Fruit fly (Drosophila melanogaster): ENCODE results near the gene CG11537.
A peak's percentile ranks its signal among the peaks of the same experiment; 100 is the strongest.

CG11537 gene

DNA sequence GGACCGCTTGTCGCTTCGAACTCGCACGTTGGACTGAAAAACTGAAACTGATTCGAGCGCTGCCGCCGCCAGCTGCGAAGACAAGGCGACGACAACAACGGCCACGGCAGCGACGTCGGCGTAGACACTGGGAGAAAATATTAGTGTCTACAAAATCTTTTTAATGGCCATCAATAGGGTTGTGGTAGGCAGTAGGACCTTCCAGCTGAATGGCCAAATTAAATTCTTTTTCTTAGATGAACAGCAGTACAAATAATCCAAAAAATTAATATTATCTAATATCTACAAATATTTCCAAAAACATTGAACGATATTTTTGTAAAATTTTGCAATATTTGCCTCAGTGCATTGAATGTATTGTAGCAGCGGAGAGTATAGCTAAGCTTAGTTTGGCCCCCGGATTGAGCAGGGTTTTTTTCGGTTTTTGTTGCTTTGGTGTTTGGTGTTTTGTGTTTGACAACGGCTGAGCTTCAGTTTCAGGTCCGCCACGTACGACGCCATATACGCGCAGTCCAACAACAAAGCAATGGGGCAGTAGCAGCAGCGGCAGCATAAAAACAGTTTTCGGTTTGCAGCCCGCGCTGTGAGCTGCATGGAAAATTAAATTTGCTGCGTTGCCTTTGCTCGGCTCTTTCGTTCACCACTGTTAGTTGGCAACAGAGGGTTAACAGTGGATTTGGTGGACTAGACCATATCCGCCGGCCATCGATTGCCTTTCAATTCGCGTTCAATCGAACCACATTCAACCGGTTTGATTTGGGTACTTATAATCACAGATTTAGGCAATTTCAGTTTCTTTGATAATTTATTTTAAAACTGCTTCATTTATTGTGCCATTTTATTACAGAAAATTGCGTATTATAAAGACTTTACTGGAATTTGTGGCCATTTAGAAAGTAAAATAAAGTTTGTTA lies 36.1 kb downstream of the CG11537 start, which contains the start of gene Cht7:
Cht7 (minus strand) TSS at position 51 of the 914 bp plus-strand sequence.
- TF ChIP-seq zfh1 (GFP tag; IDR thresholded peaks at IDR 0.05): peak; percentile 84
- peak; percentile 42; the same call in 1 of the 2 replicates for TF ChIP-seq gt (GFP tag; IDR thresholded peaks at IDR 0.05)
- TF ChIP-seq sim (GFP tag; IDR thresholded peaks at IDR 0.05): peak; percentile 76
- peak; percentile 65 for TF ChIP-seq Side (GFP tag; optimal IDR thresholded peaks at IDR 0.05)
- TF ChIP-seq CG17568 (GFP tag; optimal IDR thresholded peaks at IDR 0.05): peak; percentile 83
- TF ChIP-seq grn (GFP tag; optimal IDR thresholded peaks at IDR 0.05): no peak
- TF ChIP-seq CG43689 (GFP tag; IDR thresholded peaks at IDR 0.05): peak; percentile 29; the same call in 1 of the 2 replicates
- TF ChIP-seq kah (GFP tag; optimal IDR thresholded peaks at IDR 0.05): peak; percentile 46
- TF ChIP-seq Fer3 (tag; optimal IDR thresholded peaks at IDR 0.05): peak; percentile 52
- TF ChIP-seq D19A (tag; optimal IDR thresholded peaks at IDR 0.05): peak; percentile 76
- peak; percentile 85 for TF ChIP-seq CG18599 (GFP tag; optimal IDR thresholded peaks at IDR 0.05)
- no peak for TF ChIP-seq MESR4 (GFP tag; optimal IDR thresholded peaks at IDR 0.05)
- TF ChIP-seq CG4282 (GFP tag; optimal IDR thresholded peaks at IDR 0.05): no peak
- TF ChIP-seq NC2β (GFP tag; optimal IDR thresholded peaks at IDR 0.05): peak; percentile 68
- peak; percentile 41; the same call in 1 of the 2 replicates for TF ChIP-seq Rx (GFP tag; IDR thresholded peaks at IDR 0.05)
- TF ChIP-seq CG3163 (GFP tag; optimal IDR thresholded peaks at IDR 0.05): peak; percentile 1
- TF ChIP-seq Nf-YA (GFP tag; IDR thresholded peaks at IDR 0.05): peak; percentile 78
- peak; percentile 55 for TF ChIP-seq CG4328 (GFP tag; optimal IDR thresholded peaks at IDR 0.05)
- peak; percentile 76 for TF ChIP-seq CG13296 (GFP tag; optimal IDR thresholded peaks at IDR 0.05)
- peak; percentile 89 for TF ChIP-seq Sox100B (GFP tag; optimal IDR thresholded peaks at IDR 0.05)
- TF ChIP-seq CG14441 (GFP tag; IDR thresholded peaks at IDR 0.05): peak; percentile 85
- no peak for TF ChIP-seq CG2199 (GFP tag; IDR thresholded peaks at IDR 0.05)
- peak; percentile 14; the same call in 1 of the 2 replicates for TF ChIP-seq dati (GFP tag; IDR thresholded peaks at IDR 0.05)
- no peak for TF ChIP-seq usp (GFP tag; optimal IDR thresholded peaks at IDR 0.05)
- peak; percentile 19 for TF ChIP-seq CG8089 (GFP tag; optimal IDR thresholded peaks at IDR 0.05)
- TF ChIP-seq CG9609 (GFP tag; optimal IDR thresholded peaks at IDR 0.05): peak; percentile 62
- peak; percentile 65 for TF ChIP-seq Hand (GFP tag; optimal IDR thresholded peaks at IDR 0.05)
- peak; percentile 90 for TF ChIP-seq CG17361 (GFP tag; IDR thresholded peaks at IDR 0.05)
- TF ChIP-seq Pdp1 (GFP tag; optimal IDR thresholded peaks at IDR 0.05): peak; percentile 64 to 77
- 0 out of 3 replicates have a peak, but pooled peaks have one; percentile 10 for TF ChIP-seq CG6175 (GFP tag; IDR thresholded peaks at IDR 0.05)
- TF ChIP-seq sqz (GFP tag; optimal IDR thresholded peaks at IDR 0.05): peak; percentile 76
- TF ChIP-seq CkIIα-i1 (GFP tag; IDR thresholded peaks at IDR 0.05): no peak
- TF ChIP-seq CG16813 (GFP tag; IDR thresholded peaks at IDR 0.05; ENCODE audit: partially characterized antibody): no peak
- peak; percentile 91 for TF ChIP-seq CG2678 (tag; optimal IDR thresholded peaks at IDR 0.05)
- TF ChIP-seq z (GFP tag; IDR thresholded peaks at IDR 0.05): peak; percentile 50; the same call in 1 of the 3 replicates
- peak; percentile 67 for TF ChIP-seq CG33557 (GFP tag; optimal IDR thresholded peaks at IDR 0.05)
- peak; percentile 82 for TF ChIP-seq Hsf (GFP tag; optimal IDR thresholded peaks at IDR 0.05)
- peak; percentile 61 for TF ChIP-seq CG10274 (GFP tag; optimal IDR thresholded peaks at IDR 0.05)
- peak; percentile 64 for TF ChIP-seq Dad (GFP tag; optimal IDR thresholded peaks at IDR 0.05)
- TF ChIP-seq CG11456 (GFP tag; IDR thresholded peaks at IDR 0.05): peak; percentile 77
- peak; percentile 86 for TF ChIP-seq Xbp1 (GFP tag; optimal IDR thresholded peaks at IDR 0.05)
- TF ChIP-seq CG1603 (tag; optimal IDR thresholded peaks at IDR 0.05): peak; percentile 72
- TF ChIP-seq CG18476 (GFP tag; optimal IDR thresholded peaks at IDR 0.05): peak; percentile 76
- TF ChIP-seq Blimp-1 (GFP tag; optimal IDR thresholded peaks at IDR 0.05): peak; percentile 77
- no peak for TF ChIP-seq CG7963 (GFP tag; IDR thresholded peaks at IDR 0.05; ENCODE audit: partially characterized antibody)
- peak; percentile 58 for TF ChIP-seq onecut (GFP tag; IDR thresholded peaks at IDR 0.05)
- peak; percentile 73 for TF ChIP-seq CG11560 (tag; IDR thresholded peaks at IDR 0.05)
- TF ChIP-seq zf30C (GFP tag; optimal IDR thresholded peaks at IDR 0.05): peak; percentile 79

Data from whole organism, embryonic.